Worm (Caenorhabditis elegans) whole organism, dauer: ENCODE data around the gene cnep-1.

ENCODE experiments used
- unc-62 ChIP-seq: sonication (generic microtip); optimal IDR thresholded peaks from 2 replicates; lab custom pipeline; 2017; ENCODE audit warnings: missing biosample characterization, missing genetic modification reagents, missing genetic modification characterization

Gene cnep-1

DNA sequence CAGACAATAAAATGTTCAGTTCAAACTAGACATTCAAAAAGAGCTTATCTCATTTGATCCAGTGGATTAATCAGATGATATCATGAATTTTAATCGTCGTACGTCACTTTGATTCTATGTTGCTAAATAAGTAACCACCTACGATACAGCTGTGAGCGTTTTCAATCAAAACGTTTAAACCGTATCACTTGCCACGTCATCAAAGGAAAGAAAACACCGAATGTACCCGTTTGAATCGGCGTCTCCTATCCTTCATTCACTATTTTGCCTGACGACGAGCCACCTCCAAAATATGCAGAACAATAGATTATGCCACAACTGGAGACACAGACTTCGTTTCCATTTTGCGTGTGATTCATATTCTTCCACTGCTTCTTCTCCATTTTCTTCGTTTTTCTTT is 35.7 kb downstream of the cnep-1 start:
- no peak for TF ChIP-seq unc-62

DNA sequence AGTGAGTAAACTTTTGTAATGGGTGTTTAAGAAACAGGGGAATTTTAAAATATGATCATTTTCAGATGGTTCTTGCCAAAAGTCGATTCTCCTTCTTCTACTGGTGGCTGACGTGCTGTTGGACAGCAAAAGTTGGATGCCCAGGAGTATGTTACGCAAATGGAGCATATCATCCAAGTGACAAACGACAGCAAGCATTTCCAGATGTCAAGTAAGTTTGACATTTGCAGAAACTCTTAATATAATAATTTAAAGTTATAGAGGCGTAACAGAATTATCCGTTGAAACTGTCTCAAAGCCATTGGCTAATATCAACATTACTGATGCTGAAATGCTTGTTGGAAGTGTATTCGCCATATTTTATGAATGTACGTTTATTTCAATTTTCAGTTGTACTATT is 37.9 kb downstream of the cnep-1 start:
- TF ChIP-seq unc-62, result no peak

- TF ChIP-seq unc-62, result no peak
Observed at ce11 chrII:7352507-7352906, 42.4 kb downstream of the cnep-1 start, which contains the start of gene hsp-4. Gene hsp-4, minus strand, starts transcription at chrII:7352645.

DNA sequence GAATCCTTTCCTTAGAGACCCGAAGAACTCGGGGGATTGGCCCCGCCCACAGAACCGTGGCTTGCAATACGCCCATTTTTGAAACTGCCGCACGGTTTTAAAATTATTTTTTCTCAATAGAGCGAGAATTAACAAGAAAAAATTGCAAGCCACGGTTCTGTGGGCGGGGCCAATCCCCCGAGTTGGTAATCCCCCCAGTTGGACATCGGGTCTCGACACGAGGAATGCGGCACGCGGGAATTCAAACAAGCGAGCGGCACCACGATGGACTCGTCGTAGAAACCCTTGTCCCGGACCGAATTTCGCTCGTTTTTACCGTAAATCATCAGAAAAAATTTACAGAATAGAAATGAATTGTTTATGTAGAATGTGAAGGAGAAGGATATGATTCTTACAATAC is 42.9 kb downstream of the cnep-1 start:
- no peak for TF ChIP-seq unc-62

DNA sequence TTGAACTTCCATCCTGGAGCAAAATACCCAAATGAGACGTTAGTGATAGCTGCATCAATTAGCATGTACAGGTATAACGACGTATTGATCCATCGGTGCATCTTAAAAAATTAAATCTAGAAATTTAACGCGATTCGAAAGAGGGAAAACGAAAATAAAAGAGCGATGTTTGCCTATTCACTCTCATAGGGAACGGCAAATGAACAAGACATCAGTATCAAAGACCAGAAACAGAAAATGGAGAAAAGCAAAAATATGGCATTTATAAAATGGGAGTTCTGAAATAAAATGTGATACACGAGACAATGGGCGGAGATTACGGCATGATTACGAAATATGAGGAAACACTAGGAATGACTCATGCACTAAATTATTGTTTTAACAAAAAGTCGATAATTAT is 46.2 kb downstream of the cnep-1 start, which contains the start of gene haf-2:
Gene haf-2 (minus strand): TSS at position 101 of the 400 bp plus-strand sequence.
- TF ChIP-seq unc-62, result no peak

ce11 chrII:7356773-7357172 is 46.6 kb downstream of the cnep-1 start:
- TF ChIP-seq unc-62, result no peak

- TF ChIP-seq unc-62, result no peak
Observed at ce11 chrII:7357176-7357575, 47.0 kb downstream of the cnep-1 start.

DNA sequence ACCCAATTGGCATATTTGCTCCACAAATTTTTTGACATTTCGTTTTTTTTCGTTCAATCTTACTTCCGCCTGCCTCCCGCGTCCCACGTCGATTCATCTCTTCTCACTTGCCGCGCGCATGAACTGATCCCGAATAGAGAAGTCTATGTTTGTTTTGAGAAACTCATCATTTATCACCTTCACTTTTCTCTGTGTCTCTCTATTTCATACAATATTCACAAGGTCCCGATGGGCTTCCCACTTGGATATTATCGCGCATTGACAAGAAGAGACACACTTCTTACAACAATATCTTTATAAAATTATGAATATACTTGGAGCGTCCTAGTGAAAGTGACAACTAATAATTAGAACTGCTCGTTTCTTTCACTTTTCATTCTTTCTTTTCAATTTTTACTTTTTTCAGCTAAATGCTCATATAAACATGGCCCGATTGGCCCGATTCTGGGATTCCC is 48.4 kb downstream of the cnep-1 start, which contains the start of gene insc-1:
Gene insc-1 (plus strand): TSS at position 405 of the 455 bp plus-strand sequence.
- TF ChIP-seq unc-62, result no peak
